Fruit fly (Drosophila melanogaster) Kc167 (cell line): ENCODE data around the gene CG13314.

Experiments
- insv ChIP-seq: fragments of >200 bp; optimal IDR thresholded peaks from 3 replicates; lab custom pipeline; 2018; ENCODE audit warnings: missing external identifiers
- psq ChIP-seq: fragments of >200 bp; optimal IDR thresholded peaks from 2 replicates; lab custom pipeline; 2017; ENCODE audit warnings: missing external identifiers

- TF ChIP-seq psq (lab: Kevin White, UChicago) (no peak), insv (lab: Kevin White, UChicago) (no peak)
Observed at dm6 chr3L:8950955-8951354, 30.6 kb upstream of the CG13314 start.
